Fruit fly (Drosophila melanogaster) whole organism, adult: ENCODE measurements around the gene CG43658.

Source experiments
- CG11617 ChIP-seq: fragments of 200-800 bp; sonication (Bioruptor generic); optimal IDR thresholded peaks from 2 replicates; lab custom pipeline; 2017; ENCODE audit warnings: mild to moderate bottlenecking, missing biosample characterization, missing genetic modification reagents, missing genetic modification characterization
- CG12768 ChIP-seq: fragments of 200-800 bp; sonication (Bioruptor generic); optimal IDR thresholded peaks from 2 replicates; lab custom pipeline; 2017; ENCODE audit warnings: missing biosample characterization, missing genetic modification characterization, mild to moderate bottlenecking, moderate library complexity, missing genetic modification reagents
- CG14711 ChIP-seq: fragments of 200-800 bp; sonication (Bioruptor generic); optimal IDR thresholded peaks from 2 replicates; lab custom pipeline; 2018; ENCODE audit warnings: missing biosample characterization, mild to moderate bottlenecking, missing genetic modification characterization, moderate library complexity
- CG1620 ChIP-seq: fragments of 200-800 bp; sonication (Bioruptor generic); optimal IDR thresholded peaks from 2 replicates; lab custom pipeline; 2016; ENCODE audit warnings: missing biosample characterization, missing genetic modification characterization
- CG33017 ChIP-seq: fragments of 200-800 bp; sonication (Bioruptor generic); optimal IDR thresholded peaks from 2 replicates; lab custom pipeline; 2018; ENCODE audit warnings: missing biosample characterization, mild to moderate bottlenecking, missing genetic modification characterization, moderate library complexity
- CG5204 ChIP-seq: fragments of 200-800 bp; sonication (Bioruptor generic); optimal IDR thresholded peaks from 2 replicates; lab custom pipeline; 2016; ENCODE audit warnings: missing biosample characterization, missing genetic modification characterization
- CG7045 ChIP-seq: fragments of 200-800 bp; sonication (Bioruptor generic); optimal IDR thresholded peaks from 2 replicates; lab custom pipeline; 2017; ENCODE audit warnings: missing biosample characterization, mild to moderate bottlenecking, missing genetic modification characterization
- CG7101 ChIP-seq: fragments of 200-800 bp; sonication (Bioruptor generic); optimal IDR thresholded peaks from 2 replicates; lab custom pipeline; 2018; ENCODE audit warnings: missing biosample characterization, mild to moderate bottlenecking, missing genetic modification characterization, moderate library complexity
- Clk ChIP-seq: fragments of 200-800 bp; sonication (Bioruptor generic); optimal IDR thresholded peaks from 2 replicates; lab custom pipeline; 2017; ENCODE audit warnings: missing biosample characterization, missing genetic modification characterization
- Crg-1 ChIP-seq: fragments of 200-800 bp; sonication (Bioruptor generic); optimal IDR thresholded peaks from 2 replicates; lab custom pipeline; 2016; ENCODE audit warnings: missing biosample characterization, missing genetic modification characterization
- Hr96 ChIP-seq: fragments of 200-800 bp; sonication (Bioruptor generic); optimal IDR thresholded peaks from 2 replicates; lab custom pipeline; 2016; ENCODE audit warnings: missing biosample characterization, missing genetic modification characterization
- Mnt ChIP-seq: fragments of 200-800 bp; sonication (Bioruptor generic); optimal IDR thresholded peaks from 2 replicates; lab custom pipeline; 2016; ENCODE audit warnings: missing biosample characterization, mild to moderate bottlenecking, missing genetic modification characterization
- bab1 ChIP-seq: fragments of 200-800 bp; sonication (Bioruptor generic); optimal IDR thresholded peaks from 3 replicates; lab custom pipeline; 2019; ENCODE audit warnings: missing biosample characterization, mild to moderate bottlenecking, missing genetic modification characterization, moderate library complexity
- cic ChIP-seq: fragments of 200-800 bp; sonication (Bioruptor generic); optimal IDR thresholded peaks from 2 replicates; lab custom pipeline; 2017; ENCODE audit warnings: missing biosample characterization, mild to moderate bottlenecking, missing genetic modification characterization, moderate library complexity
- cnc ChIP-seq, 2 experiments: fragments of >200 bp; optimal IDR thresholded peaks; 2 replicates each; lab custom pipeline; 2017
- kay ChIP-seq: fragments of 200-800 bp; sonication (Bioruptor generic); peaks from one replicate; lab custom pipeline; 2016; ENCODE audit warnings: missing biosample characterization, missing genetic modification characterization, borderline replicate concordance
- ovo ChIP-seq: fragments of 200-800 bp; sonication (Bioruptor generic); optimal IDR thresholded peaks from 2 replicates; lab custom pipeline; 2016; ENCODE audit warnings: missing biosample characterization, missing genetic modification characterization
- pad ChIP-seq: fragments of 200-800 bp; sonication (Bioruptor generic); optimal IDR thresholded peaks from 3 replicates; lab custom pipeline; 2017; ENCODE audit warnings: missing biosample characterization, missing genetic modification characterization, mild to moderate bottlenecking, moderate library complexity, missing genetic modification reagents
- tj ChIP-seq: fragments of 200-800 bp; sonication (Bioruptor generic); optimal IDR thresholded peaks from 3 replicates; lab custom pipeline; 2017; ENCODE audit warnings: missing biosample characterization, mild to moderate bottlenecking, missing genetic modification characterization, moderate library complexity
- toe ChIP-seq: fragments of 200-800 bp; sonication (Bioruptor generic); optimal IDR thresholded peaks from 2 replicates; lab custom pipeline; 2016; ENCODE audit warnings: missing biosample characterization, missing genetic modification characterization

CG43658 gene

dm6 chrX:17558708-17559107 is 2.3 kb downstream of the CG43658 start:
- TF ChIP-seq cic (GFP tag; lab: Kevin White, UChicago) (no peak), CG7045 (no peak), ovo (GFP tag; lab: Kevin White, UChicago) (no peak), CG7101 (tag; lab: Kevin White, UChicago) (no peak), CG12768 (GFP tag; lab: Kevin White, UChicago) (no peak), CG14711 (tag; lab: Kevin White, UChicago) (no peak), pad (GFP tag; lab: Kevin White, UChicago) (no peak), Clk (GFP tag; lab: Kevin White, UChicago) (no peak), cnc (optimal IDR thresholded peaks at IDR 0.05; lab: Kevin White, UChicago) (no peak), Hr96 (GFP tag; lab: Kevin White, UChicago) (no peak), bab1 (no peak), CG1620 (GFP tag; lab: Kevin White, UChicago) (no peak), Mnt (no peak), kay (GFP tag; lab: Kevin White, UChicago) (no peak)

DNA sequence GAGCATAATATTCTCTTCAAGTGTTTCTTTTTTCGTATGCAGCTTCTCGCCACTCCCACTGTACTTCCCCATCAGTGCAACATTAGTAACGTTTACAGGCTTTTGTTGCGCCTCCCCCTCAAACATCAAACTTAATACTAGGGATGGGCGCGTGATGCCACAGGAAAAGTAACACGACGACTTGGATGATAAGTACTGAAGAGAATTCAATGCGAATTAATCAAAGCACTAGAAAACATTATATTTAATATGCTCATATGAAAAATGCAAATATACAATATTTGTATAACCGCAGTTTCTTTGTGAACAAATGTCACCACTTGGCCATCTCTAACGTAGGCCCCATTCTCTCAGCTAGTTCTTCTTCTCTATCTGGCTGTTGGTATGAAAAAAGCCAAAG is 5.8 kb downstream of the CG43658 start:
- TF ChIP-seq bab1 (no peak), CG33017 (no peak), cnc (optimal IDR thresholded peaks at IDR 0.05; lab: Kevin White, UChicago) (no peak), CG11617 (no peak), cic (GFP tag; lab: Kevin White, UChicago) (no peak), CG1620 (GFP tag; lab: Kevin White, UChicago) (no peak), Hr96 (GFP tag; lab: Kevin White, UChicago) (no peak), pad (GFP tag; lab: Kevin White, UChicago) (no peak), Crg-1 (no peak), CG12768 (GFP tag; lab: Kevin White, UChicago) (no peak), Clk (GFP tag; lab: Kevin White, UChicago) (no peak), CG14711 (tag; lab: Kevin White, UChicago) (no peak), kay (GFP tag; lab: Kevin White, UChicago) (no peak), tj (no peak), CG7045 (no peak), CG5204 (GFP tag; lab: Kevin White, UChicago) (no peak)

DNA sequence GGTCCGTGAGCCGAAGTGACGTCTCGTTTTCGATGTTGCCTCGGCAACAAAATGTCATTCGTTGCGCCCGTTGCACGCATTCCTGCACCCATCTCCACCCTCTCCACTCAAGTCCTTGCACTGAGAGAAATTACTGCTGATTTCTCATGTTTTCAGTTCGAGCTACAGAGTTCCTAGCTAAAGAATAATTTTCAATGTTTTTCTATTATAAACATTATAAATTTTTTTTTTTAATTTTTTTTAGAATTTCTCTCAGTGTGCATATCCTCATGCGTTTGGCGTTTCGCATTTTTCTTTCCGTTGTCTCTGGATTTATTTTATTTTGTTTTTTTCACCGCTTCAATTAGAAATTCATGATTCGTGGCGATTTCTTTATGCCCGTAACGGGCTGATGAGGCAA is 10.0 kb downstream of the CG43658 start:
- TF ChIP-seq CG5204 (GFP tag; lab: Kevin White, UChicago) (no peak), pad (GFP tag; lab: Kevin White, UChicago) (no peak), kay (GFP tag; lab: Kevin White, UChicago) (no peak), CG11617 (no peak)

DNA sequence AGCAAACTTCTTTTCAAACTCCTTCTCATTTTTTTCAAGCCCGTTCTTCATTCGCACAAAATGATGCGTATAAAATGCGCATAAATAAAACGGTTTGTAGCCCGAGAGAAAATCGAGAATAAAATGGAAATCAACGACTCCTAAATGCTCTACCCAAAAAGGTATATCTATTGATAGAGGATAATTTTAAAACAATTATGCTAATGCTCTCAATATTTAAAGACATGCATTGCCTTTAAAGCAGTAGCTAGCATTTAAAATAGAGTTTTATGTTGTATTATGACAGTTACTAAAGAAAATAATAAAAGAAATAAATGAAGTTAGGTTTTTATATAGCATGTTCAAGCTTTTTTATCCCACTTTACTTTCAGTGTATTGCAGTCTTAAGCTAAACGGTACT is 10.7 kb downstream of the CG43658 start:
- TF ChIP-seq toe (GFP tag; lab: Kevin White, UChicago) (no peak), Clk (GFP tag; lab: Kevin White, UChicago) (no peak), CG5204 (GFP tag; lab: Kevin White, UChicago) (no peak), Hr96 (GFP tag; lab: Kevin White, UChicago) (no peak), CG14711 (tag; lab: Kevin White, UChicago) (no peak), bab1 (no peak), cnc (optimal IDR thresholded peaks at IDR 0.05; lab: Kevin White, UChicago) (no peak), CG11617 (no peak)

dm6 chrX:17545580-17545979 is 15.4 kb downstream of the CG43658 start:
- TF ChIP-seq Clk (GFP tag; lab: Kevin White, UChicago), result no peak
- no peak for TF ChIP-seq CG12768 (GFP tag; lab: Kevin White, UChicago)
- no peak for TF ChIP-seq CG33017
- no peak for TF ChIP-seq ovo (GFP tag; lab: Kevin White, UChicago)
- no peak for TF ChIP-seq CG5204 (GFP tag; lab: Kevin White, UChicago)
- no peak for TF ChIP-seq bab1
- TF ChIP-seq kay (GFP tag; lab: Kevin White, UChicago), result no peak
- no peak for TF ChIP-seq Hr96 (GFP tag; lab: Kevin White, UChicago)

DNA sequence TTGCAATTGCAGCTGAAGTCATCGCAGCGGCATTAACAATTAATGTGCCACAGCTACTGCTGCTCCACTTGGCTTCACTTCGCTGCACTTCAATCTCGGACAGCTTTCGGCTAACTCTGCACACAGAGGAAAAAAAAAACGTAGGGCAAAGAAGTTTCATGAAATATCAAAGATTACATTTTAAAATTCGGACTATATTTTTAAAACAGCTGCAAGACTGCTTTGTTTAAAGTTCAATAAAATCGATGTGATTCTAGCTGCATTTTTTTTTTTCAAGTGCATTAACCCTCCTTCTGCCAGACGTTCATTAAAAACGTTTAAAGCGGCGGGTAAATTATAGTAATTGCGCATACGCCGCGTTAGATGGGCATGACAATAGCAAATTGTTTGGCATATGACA is 16.6 kb downstream of the CG43658 start:
- TF ChIP-seq CG1620 (GFP tag; lab: Kevin White, UChicago), result no peak
- no peak for TF ChIP-seq CG33017
- TF ChIP-seq CG7045, result no peak
- no peak for TF ChIP-seq CG14711 (tag; lab: Kevin White, UChicago)
- TF ChIP-seq pad (GFP tag; lab: Kevin White, UChicago), result no peak
- TF ChIP-seq CG12768 (GFP tag; lab: Kevin White, UChicago), result no peak
- TF ChIP-seq kay (GFP tag; lab: Kevin White, UChicago), result no peak
- no peak for TF ChIP-seq CG5204 (GFP tag; lab: Kevin White, UChicago)

DNA sequence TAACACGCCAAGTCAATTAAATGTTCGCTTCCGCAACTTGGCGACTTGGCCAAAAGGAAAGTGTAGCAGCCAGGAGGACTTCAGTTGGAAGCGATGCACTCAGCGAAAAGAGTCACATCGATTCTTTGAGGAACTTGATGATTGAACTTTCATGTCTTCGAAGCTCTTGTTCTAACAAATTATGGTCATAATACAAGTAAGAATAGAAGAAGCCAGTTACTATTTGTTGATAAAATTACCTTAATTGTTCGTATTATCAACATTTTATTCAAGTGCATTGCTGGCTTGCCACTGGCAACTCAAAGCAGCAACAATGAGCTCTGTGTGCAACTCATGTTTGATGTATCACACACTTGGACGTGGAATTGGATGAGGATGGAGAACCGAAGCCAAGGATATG is 17.7 kb downstream of the CG43658 start:
- TF ChIP-seq CG7101 (tag; lab: Kevin White, UChicago), result no peak
- no peak for TF ChIP-seq CG14711 (tag; lab: Kevin White, UChicago)
- TF ChIP-seq ovo (GFP tag; lab: Kevin White, UChicago), result no peak
- TF ChIP-seq Hr96 (GFP tag; lab: Kevin White, UChicago), result no peak
- no peak for TF ChIP-seq toe (GFP tag; lab: Kevin White, UChicago)
- no peak for TF ChIP-seq CG7045
- no peak for TF ChIP-seq cnc (optimal IDR thresholded peaks at IDR 0.05; lab: Kevin White, UChicago)
